Fruit fly (Drosophila melanogaster) whole organism, adult: ENCODE results near the gene Piezo.

Experiments
- CG11617 ChIP-seq: fragments of 200-800 bp; sonication (Bioruptor generic); optimal IDR thresholded peaks from 2 replicates; lab custom pipeline; 2017; ENCODE audit warnings: mild to moderate bottlenecking, missing biosample characterization, missing genetic modification reagents, missing genetic modification characterization
- CG12768 ChIP-seq: fragments of 200-800 bp; sonication (Bioruptor generic); optimal IDR thresholded peaks from 2 replicates; lab custom pipeline; 2017; ENCODE audit warnings: missing biosample characterization, missing genetic modification characterization, mild to moderate bottlenecking, moderate library complexity, missing genetic modification reagents
- CG14711 ChIP-seq: fragments of 200-800 bp; sonication (Bioruptor generic); optimal IDR thresholded peaks from 2 replicates; lab custom pipeline; 2018; ENCODE audit warnings: missing biosample characterization, mild to moderate bottlenecking, missing genetic modification characterization, moderate library complexity
- CG33017 ChIP-seq: fragments of 200-800 bp; sonication (Bioruptor generic); optimal IDR thresholded peaks from 2 replicates; lab custom pipeline; 2018; ENCODE audit warnings: missing biosample characterization, mild to moderate bottlenecking, missing genetic modification characterization, moderate library complexity
- CG5204 ChIP-seq: fragments of 200-800 bp; sonication (Bioruptor generic); optimal IDR thresholded peaks from 2 replicates; lab custom pipeline; 2016; ENCODE audit warnings: missing biosample characterization, missing genetic modification characterization
- CG7045 ChIP-seq: fragments of 200-800 bp; sonication (Bioruptor generic); optimal IDR thresholded peaks from 2 replicates; lab custom pipeline; 2017; ENCODE audit warnings: missing biosample characterization, mild to moderate bottlenecking, missing genetic modification characterization
- CG7101 ChIP-seq: fragments of 200-800 bp; sonication (Bioruptor generic); optimal IDR thresholded peaks from 2 replicates; lab custom pipeline; 2018; ENCODE audit warnings: missing biosample characterization, mild to moderate bottlenecking, missing genetic modification characterization, moderate library complexity
- cic ChIP-seq: fragments of 200-800 bp; sonication (Bioruptor generic); optimal IDR thresholded peaks from 2 replicates; lab custom pipeline; 2017; ENCODE audit warnings: missing biosample characterization, mild to moderate bottlenecking, missing genetic modification characterization, moderate library complexity
- cnc ChIP-seq, 2 experiments: fragments of >200 bp; optimal IDR thresholded peaks; 2 replicates each; lab custom pipeline; 2017
- kay ChIP-seq: fragments of 200-800 bp; sonication (Bioruptor generic); peaks from one replicate; lab custom pipeline; 2016; ENCODE audit warnings: missing biosample characterization, missing genetic modification characterization, borderline replicate concordance
- ovo ChIP-seq: fragments of 200-800 bp; sonication (Bioruptor generic); optimal IDR thresholded peaks from 2 replicates; lab custom pipeline; 2016; ENCODE audit warnings: missing biosample characterization, missing genetic modification characterization
- toe ChIP-seq: fragments of 200-800 bp; sonication (Bioruptor generic); optimal IDR thresholded peaks from 2 replicates; lab custom pipeline; 2016; ENCODE audit warnings: missing biosample characterization, missing genetic modification characterization

dm6 chr2L:8211070-8211469 lies 48.2 kb downstream of the Piezo start, which contains the start of gene Ssb-c31a:
- TF ChIP-seq ovo (GFP tag; lab: Kevin White, UChicago) (peak; percentile 55), CG5204 (peak; percentile 87), CG33017 (peak; percentile 72), CG14711 (tag; lab: Kevin White, UChicago) (peak; percentile 61), CG12768 (GFP tag; lab: Kevin White, UChicago) (peak; percentile 81), cnc (optimal IDR thresholded peaks at IDR 0.05; lab: Kevin White, UChicago) (no peak), CG11617 (GFP tag; lab: Kevin White, UChicago) (peak; percentile 74), toe (GFP tag; lab: Kevin White, UChicago) (peak; percentile 87), CG7045 (GFP tag; lab: Kevin White, UChicago) (peak; percentile 74), kay (GFP tag; lab: Kevin White, UChicago) (peak; percentile 94), CG7101 (tag; lab: Kevin White, UChicago) (peak; percentile 83), cic (GFP tag; lab: Kevin White, UChicago) (peak; percentile 50)
